Worm (Caenorhabditis elegans) whole organism, L1 larva: ENCODE results near the gene dyf-2.

Source experiments
- C04F5.9 ChIP-seq: sonication (generic microtip); optimal IDR thresholded peaks from 2 replicates; lab custom pipeline; 2016; ENCODE audit warnings: missing genetic modification characterization, missing compliant biosample characterization
- aly-2 ChIP-seq: fragments of 150-350 bp; optimal IDR thresholded peaks from 2 replicates; lab custom pipeline; 2014; ENCODE audit warnings: missing biosample characterization, missing genetic modification characterization
- blmp-1 ChIP-seq: fragments of 150-350 bp; optimal IDR thresholded peaks from 2 replicates; lab custom pipeline; 2014; ENCODE audit warnings: missing biosample characterization, missing genetic modification characterization
- ceh-63 ChIP-seq: fragments of 200-800 bp; sonication (Bioruptor generic); optimal IDR thresholded peaks from 2 replicates; lab custom pipeline; 2018; ENCODE audit warnings: mild to moderate bottlenecking, missing genetic modification characterization, missing compliant biosample characterization
- ceh-8 ChIP-seq: fragments of 200-800 bp; sonication (Bioruptor generic); optimal IDR thresholded peaks from 2 replicates; lab custom pipeline; 2018; ENCODE audit warnings: mild to moderate bottlenecking, missing genetic modification characterization, moderate library complexity, missing compliant biosample characterization
- ceh-82 ChIP-seq, 3 experiments: fragments of 150-350 bp in 1 of 3; sonication (generic microtip) in 2 of 3; optimal IDR thresholded peaks; 2 replicates each; lab custom pipeline; 2014 to 2017; ENCODE audit warnings: missing biosample characterization in 3 of 3, missing genetic modification characterization in 3 of 3
- ceh-88 ChIP-seq: fragments of 200-800 bp; sonication (Bioruptor generic); IDR thresholded peaks from 2 replicates; pipeline ENCODE4 v1.3.6; 2022; ENCODE audit warnings: missing genetic modification characterization, missing compliant biosample characterization
- ceh-90 ChIP-seq: sonication (generic microtip); optimal IDR thresholded peaks from 2 replicates; lab custom pipeline; 2016; ENCODE audit warnings: missing genetic modification characterization, missing compliant biosample characterization
- ces-1 ChIP-seq: fragments of 150-350 bp; optimal IDR thresholded peaks from 2 replicates; lab custom pipeline; 2014; ENCODE audit warnings: missing biosample characterization, missing genetic modification reagents, missing genetic modification characterization
- dpl-1 ChIP-seq, 3 experiments: fragments of 150-350 bp in 2 of 3; sonication (generic microtip) in 1 of 3; optimal IDR thresholded peaks; 2 replicates each; lab custom pipeline; 2014 to 2017; ENCODE audit warnings: missing biosample characterization in 3 of 3, missing genetic modification characterization in 3 of 3, missing genetic modification reagents in 3 of 3
- dsc-1 ChIP-seq: sonication (generic microtip); optimal IDR thresholded peaks from 2 replicates; lab custom pipeline; 2016; ENCODE audit warnings: mild to moderate bottlenecking, missing genetic modification characterization, missing compliant biosample characterization
- efl-1 ChIP-seq, 4 experiments: fragments of 150-350 bp; optimal IDR thresholded peaks in 3 of 4; peaks in 1 of 4; 1 replicate in 1 of 4; 2 replicates in 3 of 4; lab custom pipeline; 2014; ENCODE audit warnings: missing biosample characterization in 2 of 4, missing genetic modification characterization in 2 of 4, missing genetic modification reagents in 2 of 4
- efl-3 ChIP-seq: fragments of 200-800 bp; sonication (Bioruptor generic); optimal IDR thresholded peaks from 2 replicates; lab custom pipeline; 2018; ENCODE audit warnings: mild to moderate bottlenecking, missing genetic modification characterization, missing compliant biosample characterization
- egl-13 ChIP-seq: sonication (generic microtip); optimal IDR thresholded peaks from 2 replicates; lab custom pipeline; 2016; ENCODE audit warnings: missing genotype, missing genetic modification reagents, missing genetic modification characterization, missing compliant biosample characterization
- egl-27 ChIP-seq, 2 experiments: fragments of 150-350 bp in 1 of 2; sonication (generic microtip); optimal IDR thresholded peaks; 3 replicates each; lab custom pipeline; 2017 to 2018; ENCODE audit warnings: missing biosample characterization in 2 of 2, missing genetic modification characterization in 2 of 2, missing genetic modification reagents in 2 of 2
- elt-3 ChIP-seq, 6 experiments: fragments of 150-350 bp in 1 of 6; sonication (generic microtip); optimal IDR thresholded peaks; 2 replicates each; lab custom pipeline; 2017 to 2018; ENCODE audit warnings: missing biosample characterization in 6 of 6, missing genetic modification characterization in 6 of 6, inconsistent platforms in 1 of 6
- fkh-4 ChIP-seq: sonication (generic microtip); optimal IDR thresholded peaks from 2 replicates; lab custom pipeline; 2016; ENCODE audit warnings: missing compliant biosample characterization, missing genetic modification characterization, borderline replicate concordance
- grh-1 ChIP-seq: fragments of 200-800 bp; sonication (Bioruptor generic); IDR thresholded peaks from 2 replicates; pipeline ENCODE4 v1.3.6; 2022; ENCODE audit warnings: missing genetic modification reagents, missing genetic modification characterization, missing compliant biosample characterization
- hlh-17 ChIP-seq: fragments of 200-800 bp; sonication (Bioruptor generic); optimal IDR thresholded peaks from 2 replicates; lab custom pipeline; 2018; ENCODE audit warnings: missing genetic modification characterization, mild to moderate bottlenecking, missing compliant biosample characterization, moderate library complexity, borderline replicate concordance
- hlh-4 ChIP-seq: sonication (generic microtip); optimal IDR thresholded peaks from 2 replicates; lab custom pipeline; 2016; ENCODE audit warnings: mild to moderate bottlenecking, missing genetic modification characterization, missing compliant biosample characterization
- lin-14 ChIP-seq: fragments of 200-800 bp; sonication (Bioruptor generic); optimal IDR thresholded peaks from 2 replicates; lab custom pipeline; 2018; ENCODE audit warnings: mild to moderate bottlenecking, missing genetic modification characterization, moderate library complexity, missing compliant biosample characterization
- lin-35 ChIP-seq, 2 experiments: fragments of 150-350 bp; optimal IDR thresholded peaks; 2 replicates each; lab custom pipeline; 2014; ENCODE audit warnings: missing biosample characterization in 2 of 2, missing genetic modification characterization in 2 of 2, missing genetic modification reagents in 2 of 2
- lin-39 ChIP-seq: fragments of 150-350 bp; optimal IDR thresholded peaks from 2 replicates; lab custom pipeline; 2014; ENCODE audit warnings: missing biosample characterization, missing genetic modification reagents, missing genetic modification characterization
- lir-3 ChIP-seq: sonication (generic microtip); optimal IDR thresholded peaks from 2 replicates; lab custom pipeline; 2016; ENCODE audit warnings: mild to moderate bottlenecking, missing genetic modification characterization, moderate library complexity, missing compliant biosample characterization; ENCODE audit not compliant: poor library complexity
- lsy-2 ChIP-seq, 2 experiments: fragments of 150-350 bp; optimal IDR thresholded peaks; 2 replicates each; lab custom pipeline; 2014; ENCODE audit warnings: missing biosample characterization in 2 of 2, missing genetic modification characterization in 2 of 2
- mdl-1 ChIP-seq, 2 experiments: fragments of 150-350 bp; optimal IDR thresholded peaks; 2 replicates each; lab custom pipeline; 2014 to 2017; ENCODE audit warnings: missing biosample characterization in 2 of 2, missing genetic modification characterization in 2 of 2, inconsistent platforms in 1 of 2
- mef-2 ChIP-seq: fragments of 150-350 bp; optimal IDR thresholded peaks from 2 replicates; lab custom pipeline; 2014; ENCODE audit warnings: missing biosample characterization, missing genetic modification characterization
- mep-1 ChIP-seq: fragments of 150-350 bp; optimal IDR thresholded peaks from 2 replicates; lab custom pipeline; 2014; ENCODE audit warnings: missing biosample characterization, missing genetic modification characterization
- nhr-12 ChIP-seq: sonication (generic microtip); optimal IDR thresholded peaks from 2 replicates; lab custom pipeline; 2017; ENCODE audit warnings: missing biosample characterization, missing genetic modification characterization
- nhr-19 ChIP-seq: fragments of 200-800 bp; sonication (Bioruptor generic); conservative IDR thresholded peaks from 2 replicates; pipeline ENCODE4 v1.3.6; 2022; ENCODE audit warnings: missing genetic modification characterization, missing compliant biosample characterization
- nhr-20 ChIP-seq: sonication (generic microtip); optimal IDR thresholded peaks from 2 replicates; lab custom pipeline; 2016; ENCODE audit warnings: mild to moderate bottlenecking, missing genetic modification characterization, missing compliant biosample characterization
- nhr-237 ChIP-seq: fragments of 150-350 bp; optimal IDR thresholded peaks from 2 replicates; lab custom pipeline; 2014; ENCODE audit warnings: missing biosample characterization, missing genetic modification characterization
- nhr-71 ChIP-seq: sonication (generic microtip); optimal IDR thresholded peaks from 2 replicates; lab custom pipeline; 2016; ENCODE audit warnings: mild to moderate bottlenecking, missing genetic modification characterization, moderate library complexity, missing compliant biosample characterization
- nhr-77 ChIP-seq: fragments of 150-350 bp; optimal IDR thresholded peaks from 2 replicates; lab custom pipeline; 2014; ENCODE audit warnings: missing biosample characterization, missing genetic modification characterization
- nhr-85 ChIP-seq: sonication (generic microtip); peaks from one replicate; lab custom pipeline; 2016; ENCODE audit warnings: missing genetic modification characterization, inconsistent platforms, missing compliant biosample characterization
- nhr-90 ChIP-seq: sonication (generic microtip); optimal IDR thresholded peaks from 2 replicates; lab custom pipeline; 2016; ENCODE audit warnings: mild to moderate bottlenecking, missing genetic modification characterization, missing compliant biosample characterization; ENCODE audit not compliant: poor library complexity
- rnt-1 ChIP-seq: sonication (generic microtip); optimal IDR thresholded peaks from 2 replicates; lab custom pipeline; 2016; ENCODE audit warnings: mild to moderate bottlenecking, missing genetic modification characterization, moderate library complexity, missing compliant biosample characterization
- snpc-4 ChIP-seq: fragments of 150-350 bp; optimal IDR thresholded peaks from 2 replicates; lab custom pipeline; 2014; ENCODE audit warnings: missing biosample characterization, missing genetic modification characterization
- snu-23 ChIP-seq: sonication (generic microtip); optimal IDR thresholded peaks from 2 replicates; lab custom pipeline; 2016; ENCODE audit warnings: missing genetic modification characterization, missing compliant biosample characterization
- sox-4 ChIP-seq: sonication (generic microtip); optimal IDR thresholded peaks from 2 replicates; lab custom pipeline; 2016; ENCODE audit warnings: missing genetic modification characterization, missing compliant biosample characterization
- tbx-2 ChIP-seq: sonication (generic microtip); optimal IDR thresholded peaks from 2 replicates; lab custom pipeline; 2016; ENCODE audit warnings: missing genetic modification characterization, missing compliant biosample characterization
- unc-130 ChIP-seq: fragments of 150-350 bp; optimal IDR thresholded peaks from 2 replicates; lab custom pipeline; 2017; ENCODE audit warnings: missing biosample characterization, missing genetic modification characterization, inconsistent platforms
- unc-62 ChIP-seq: fragments of 150-350 bp; optimal IDR thresholded peaks from 2 replicates; lab custom pipeline; 2014; ENCODE audit warnings: missing biosample characterization, missing genetic modification reagents, missing genetic modification characterization
- unc-98 ChIP-seq: fragments of 200-800 bp; sonication (Bioruptor generic); IDR thresholded peaks from 2 replicates; pipeline ENCODE4 v1.3.6; 2022; ENCODE audit warnings: missing genetic modification characterization, missing compliant biosample characterization
- vab-15 ChIP-seq: sonication (generic microtip); optimal IDR thresholded peaks from 2 replicates; lab custom pipeline; 2017; ENCODE audit warnings: missing genotype, mild to moderate bottlenecking, missing genetic modification characterization, missing compliant biosample characterization
- xbp-1 ChIP-seq: sonication (generic microtip); optimal IDR thresholded peaks from 2 replicates; lab custom pipeline; 2016; ENCODE audit warnings: missing genetic modification characterization, missing compliant biosample characterization
- ztf-11 ChIP-seq, 2 experiments: sonication (generic microtip); optimal IDR thresholded peaks; 2 replicates each; lab custom pipeline; 2016 to 2017; ENCODE audit warnings: missing genetic modification characterization in 2 of 2, missing biosample characterization in 1 of 2, missing compliant biosample characterization in 1 of 2
- ztf-4 ChIP-seq: fragments of 150-350 bp; optimal IDR thresholded peaks from 2 replicates; lab custom pipeline; 2014; ENCODE audit warnings: missing biosample characterization, missing genetic modification characterization

dyf-2 gene

DNA sequence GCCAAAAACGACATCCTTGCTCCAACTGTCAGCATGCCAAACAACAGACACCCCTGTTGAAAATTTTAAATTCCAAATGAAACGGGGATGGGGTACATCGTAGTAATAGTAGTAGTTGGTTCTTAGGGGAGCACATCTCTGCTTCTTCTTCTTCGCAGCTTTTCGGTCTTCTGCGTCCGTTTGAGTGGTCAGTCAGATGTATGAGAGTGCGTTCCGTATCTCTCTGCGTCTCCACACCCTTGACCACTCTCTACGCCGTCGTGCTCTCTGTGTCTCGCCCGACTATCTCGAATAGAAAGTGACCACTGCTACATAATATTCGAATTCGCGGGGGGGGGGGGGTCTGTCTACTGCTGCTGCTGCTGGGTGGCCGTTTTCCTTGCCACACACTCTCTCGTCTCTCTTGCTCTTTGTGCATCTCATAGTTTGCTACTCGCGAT lies 26.6 kb upstream of the dyf-2 start (continued):
- TF ChIP-seq mdl-1 (tag; optimal IDR thresholded peaks at IDR 0.05; lab: Kevin White, UChicago) (peak in 1 of 2 experiments; percentile 39), ceh-8 (GFP tag; lab: Kevin White, UChicago) (no peak), nhr-19 (GFP tag; lab: Robert Waterston, UW) (no peak), ztf-4 (peak; percentile 7), ceh-90 (no peak), ceh-82 (tag; optimal IDR thresholded peaks at IDR 0.05; lab: Kevin White, UChicago) (peak; percentile 9 to 22 (median 9)), sox-4 (no peak), xbp-1 (peak; percentile 0), ceh-88 (GFP tag; lab: Robert Waterston, UW) (no peak), aly-2 (tag; lab: Kevin White, UChicago) (no peak), egl-13 (tag; lab: Kevin White, UChicago) (no peak), egl-27 (tag; optimal IDR thresholded peaks at IDR 0.05; lab: Kevin White, UChicago) (no peak), dpl-1 (GFP tag; optimal IDR thresholded peaks at IDR 0.05; lab: Kevin White, UChicago) (no peak), nhr-12 (tag; lab: Kevin White, UChicago) (no peak), nhr-85 (peak; percentile 68), nhr-77 (tag; lab: Kevin White, UChicago) (no peak), snpc-4 (tag; lab: Kevin White, UChicago) (no peak), efl-1 (optimal IDR thresholded peaks at IDR 0.05; lab: Kevin White, UChicago) (peak; percentile 26 to 55), efl-1 (GFP tag; optimal IDR thresholded peaks at IDR 0.05 in 1 of 2; lab: Kevin White, UChicago) (peak in 1 of 2 experiments; percentile 87), ztf-11 (tag; optimal IDR thresholded peaks at IDR 0.05; lab: Kevin White, UChicago) (peak in 1 of 2 experiments; percentile 21), dsc-1 (tag; lab: Kevin White, UChicago) (peak; percentile 13), mef-2 (tag; lab: Kevin White, UChicago) (no peak), ces-1 (no peak), hlh-17 (GFP tag; lab: Kevin White, UChicago) (no peak), blmp-1 (peak; percentile 69), rnt-1 (tag; lab: Kevin White, UChicago) (peak; percentile 38), nhr-90 (tag; lab: Kevin White, UChicago) (no peak), snu-23 (GFP tag; lab: Kevin White, UChicago) (peak; percentile 17), nhr-237 (tag; lab: Kevin White, UChicago) (no peak), lin-39 (no peak), efl-3 (GFP tag; lab: Kevin White, UChicago) (no peak), C04F5.9 (tag; lab: Kevin White, UChicago) (no peak), unc-62 (GFP tag; lab: Kevin White, UChicago) (no peak), unc-130 (peak; percentile 25), lin-35 (GFP tag; optimal IDR thresholded peaks at IDR 0.05; lab: Kevin White, UChicago) (peak in 1 of 2 experiments; percentile 12)

DNA sequence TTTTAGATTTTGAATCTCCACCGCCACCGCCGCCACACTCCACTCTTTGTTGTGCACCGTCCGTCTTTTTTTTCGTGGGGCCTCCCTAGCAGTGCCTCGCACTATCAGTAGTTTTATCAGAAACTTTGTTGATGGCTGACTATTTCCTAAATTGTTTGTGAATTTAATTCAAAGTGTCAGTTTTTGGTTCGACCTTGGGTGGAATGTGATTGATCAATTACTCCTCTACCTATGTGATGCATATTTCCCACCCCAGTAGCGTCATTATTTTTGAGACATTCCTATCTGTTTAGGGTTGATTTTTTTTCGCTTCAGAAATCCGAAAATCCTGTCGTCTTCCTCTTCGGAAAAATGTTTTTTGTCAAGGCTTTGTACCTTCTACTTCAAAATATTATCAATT lies 24.4 kb upstream of the dyf-2 start:
- TF ChIP-seq dpl-1 (GFP tag; optimal IDR thresholded peaks at IDR 0.05; lab: Kevin White, UChicago) (no peak), lsy-2 (tag; optimal IDR thresholded peaks at IDR 0.05; lab: Kevin White, UChicago) (peak in 1 of 2 experiments; percentile 8), grh-1 (GFP tag; lab: Robert Waterston, UW) (peak; percentile 30; the same call in 1 of the 2 replicates), blmp-1 (peak; percentile 49), rnt-1 (tag; lab: Kevin White, UChicago) (no peak), snu-23 (GFP tag; lab: Kevin White, UChicago) (peak; percentile 44), nhr-20 (tag; lab: Kevin White, UChicago) (peak; percentile 14), ces-1 (no peak), mdl-1 (tag; optimal IDR thresholded peaks at IDR 0.05; lab: Kevin White, UChicago) (no peak), tbx-2 (peak; percentile 16), lir-3 (no peak), nhr-85 (peak; percentile 85), mef-2 (tag; lab: Kevin White, UChicago) (no peak), nhr-71 (tag; lab: Kevin White, UChicago) (peak; percentile 36), mep-1 (tag; lab: Kevin White, UChicago) (peak; percentile 28), vab-15 (tag; lab: Kevin White, UChicago) (peak; percentile 30), nhr-90 (tag; lab: Kevin White, UChicago) (peak; percentile 39), lin-14 (GFP tag; lab: Kevin White, UChicago) (peak; percentile 44), elt-3 (tag; optimal IDR thresholded peaks at IDR 0.05; lab: Kevin White, UChicago) (peak in 2 of 6 experiments; percentile 10 to 20), lin-35 (GFP tag; optimal IDR thresholded peaks at IDR 0.05; lab: Kevin White, UChicago) (peak in 1 of 2 experiments; percentile 35), hlh-4 (no peak), unc-98 (GFP tag; lab: Robert Waterston, UW) (no peak), fkh-4 (no peak), nhr-19 (GFP tag; lab: Robert Waterston, UW) (no peak), ceh-63 (no peak)
- TF ChIP-seq, all 84 proteins: peak for 14
